Fruit fly (Drosophila melanogaster) whole organism, embryonic: Measurements from ENCODE around the gene GlnRS.

Experiments
- Blimp-1 ChIP-seq: fragments of 200-800 bp; sonication (Bioruptor generic); optimal IDR thresholded peaks from 3 replicates; lab custom pipeline; 2018; ENCODE audit warnings: missing biosample characterization, missing genetic modification characterization, mild to moderate bottlenecking, moderate library complexity, missing genetic modification reagents
- CG10147 ChIP-seq: fragments of 200-800 bp; sonication (Bioruptor generic); optimal IDR thresholded peaks from 2 replicates; lab custom pipeline; 2019; ENCODE audit warnings: missing biosample characterization, mild to moderate bottlenecking, missing genetic modification characterization, moderate library complexity
- CG10321 ChIP-seq: fragments of 200-800 bp; sonication (Bioruptor generic); IDR thresholded peaks from 2 replicates; pipeline ENCODE4 v1.3.6; 2022; ENCODE audit warnings: missing biosample characterization, missing genetic modification characterization
- CG11560 ChIP-seq: fragments of 200-800 bp; sonication (Bioruptor generic); IDR thresholded peaks from 3 replicates; pipeline ENCODE4 v1.3.6; 2022; ENCODE audit warnings: missing biosample characterization, missing genetic modification characterization
- CG12219 ChIP-seq: fragments of 200-800 bp; sonication (Bioruptor generic); optimal IDR thresholded peaks from 3 replicates; lab custom pipeline; 2018; ENCODE audit warnings: missing biosample characterization, mild to moderate bottlenecking, missing genetic modification characterization
- CG12391 ChIP-seq: fragments of 200-800 bp; sonication (Bioruptor generic); optimal IDR thresholded peaks from 3 replicates; lab custom pipeline; 2018; ENCODE audit warnings: missing biosample characterization, mild to moderate bottlenecking, missing genetic modification characterization, moderate library complexity
- CG13424 ChIP-seq: fragments of 200-800 bp; sonication (Bioruptor generic); optimal IDR thresholded peaks from 2 replicates; lab custom pipeline; 2019; ENCODE audit warnings: missing biosample characterization, mild to moderate bottlenecking, missing genetic modification characterization, moderate library complexity
- CG13624 ChIP-seq: fragments of 200-800 bp; sonication (Bioruptor generic); optimal IDR thresholded peaks from 2 replicates; lab custom pipeline; 2016; ENCODE audit warnings: missing biosample characterization, missing genetic modification characterization
- CG13894 ChIP-seq: fragments of 200-800 bp; sonication (Bioruptor generic); optimal IDR thresholded peaks from 3 replicates; lab custom pipeline; 2018; ENCODE audit warnings: missing biosample characterization, mild to moderate bottlenecking, missing genetic modification characterization, moderate library complexity
- CG14667 ChIP-seq: fragments of 200-800 bp; sonication (Bioruptor generic); IDR thresholded peaks from 2 replicates; pipeline ENCODE4 v1.3.6; 2022; ENCODE audit warnings: missing biosample characterization, missing genetic modification characterization
- CG15479 ChIP-seq: fragments of 200-800 bp; sonication (Bioruptor generic); optimal IDR thresholded peaks from 3 replicates; lab custom pipeline; 2019; ENCODE audit warnings: missing biosample characterization, mild to moderate bottlenecking, missing genetic modification characterization, moderate library complexity
- CG16813 ChIP-seq: fragments of 200-800 bp; sonication (Bioruptor generic); IDR thresholded peaks from 3 replicates; pipeline ENCODE4 v1.3.6; 2022; ENCODE audit warnings: missing biosample characterization, missing genetic modification characterization; ENCODE audit not compliant: partially characterized antibody
- CG17612 ChIP-seq: fragments of 200-800 bp; sonication (Bioruptor generic); IDR thresholded peaks from 2 replicates; pipeline ENCODE4 v1.3.6; 2022; ENCODE audit warnings: missing biosample characterization, missing genetic modification characterization
- CG18262 ChIP-seq: fragments of 200-800 bp; optimal IDR thresholded peaks from 3 replicates; lab custom pipeline; 2019; ENCODE audit warnings: missing biosample characterization, mild to moderate bottlenecking, missing genetic modification characterization, moderate library complexity
- CG2129 ChIP-seq: fragments of 200-800 bp; sonication (Bioruptor generic); IDR thresholded peaks from 2 replicates; pipeline ENCODE4 v1.3.6; 2022; ENCODE audit warnings: missing biosample characterization, missing genetic modification characterization; ENCODE audit not compliant: partially characterized antibody
- CG3726 ChIP-seq: fragments of 200-800 bp; sonication (Bioruptor generic); IDR thresholded peaks from 3 replicates; pipeline ENCODE4, ENCODE4 v1.3.6; 2022; ENCODE audit warnings: missing biosample characterization, missing genetic modification characterization
- CG8765 ChIP-seq: fragments of 200-800 bp; sonication (Bioruptor generic); IDR thresholded peaks from 2 replicates; pipeline ENCODE4 v1.3.6; 2022; ENCODE audit warnings: missing biosample characterization, missing genetic modification characterization
- CG8944 ChIP-seq: fragments of 200-800 bp; sonication (Bioruptor generic); optimal IDR thresholded peaks from 3 replicates; lab custom pipeline; 2016; ENCODE audit warnings: missing biosample characterization, missing genetic modification characterization
- CG9215 ChIP-seq: fragments of 200-800 bp; sonication (Bioruptor generic); IDR thresholded peaks from 2 replicates; pipeline ENCODE4 v1.3.6; 2022; ENCODE audit warnings: missing biosample characterization, missing genetic modification characterization
- CG9437 ChIP-seq: fragments of 200-800 bp; sonication (Bioruptor generic); optimal IDR thresholded peaks from 2 replicates; lab custom pipeline; 2018; ENCODE audit warnings: missing biosample characterization, mild to moderate bottlenecking, missing genetic modification characterization
- Deaf1 ChIP-seq: fragments of 200-800 bp; optimal IDR thresholded peaks from 3 replicates; lab custom pipeline; 2019; ENCODE audit warnings: missing biosample characterization, mild to moderate bottlenecking, missing genetic modification characterization, moderate library complexity
- Dip2 ChIP-seq: fragments of 200-800 bp; sonication (Bioruptor generic); IDR thresholded peaks from 2 replicates; pipeline ENCODE4 v1.3.6; 2022; ENCODE audit warnings: missing biosample characterization, missing genetic modification characterization
- Dll ChIP-seq: fragments of 200-800 bp; sonication (Bioruptor generic); IDR thresholded peaks from 4 replicates; pipeline ENCODE4 v1.3.6; 2022; ENCODE audit warnings: missing biosample characterization, missing genetic modification characterization; ENCODE audit not compliant: partially characterized antibody
- Dp ChIP-seq: fragments of 200-800 bp; sonication (Bioruptor generic); optimal IDR thresholded peaks from 2 replicates; lab custom pipeline; 2018; ENCODE audit warnings: missing biosample characterization, mild to moderate bottlenecking, missing genetic modification characterization, moderate library complexity
- HLH4C ChIP-seq: fragments of 200-800 bp; sonication (Bioruptor generic); IDR thresholded peaks from 3 replicates; pipeline ENCODE4 v1.3.6; 2022; ENCODE audit warnings: missing biosample characterization, missing genetic modification characterization; ENCODE audit not compliant: partially characterized antibody
- Hey ChIP-seq: fragments of 200-800 bp; sonication (Bioruptor generic); optimal IDR thresholded peaks from 3 replicates; lab custom pipeline; 2018; ENCODE audit warnings: missing biosample characterization, mild to moderate bottlenecking, missing genetic modification characterization
- Hmr ChIP-seq: fragments of 200-800 bp; sonication (Bioruptor generic); optimal IDR thresholded peaks from 3 replicates; lab custom pipeline; 2017; ENCODE audit warnings: mild to moderate bottlenecking, missing biosample characterization, missing genetic modification reagents, missing genetic modification characterization
- Hr39 ChIP-seq: fragments of >200 bp; optimal IDR thresholded peaks from 2 replicates; lab custom pipeline; 2017
- MBD-R2 ChIP-seq: fragments of 200-800 bp; sonication (Bioruptor generic); IDR thresholded peaks from 2 replicates; pipeline ENCODE4 v1.3.6; 2022; ENCODE audit warnings: missing biosample characterization, missing genetic modification characterization
- NC2α ChIP-seq: fragments of 200-800 bp; sonication (Bioruptor generic); optimal IDR thresholded peaks from 2 replicates; lab custom pipeline; 2016; ENCODE audit warnings: missing biosample characterization, missing genetic modification characterization
- Optix ChIP-seq: fragments of 200-800 bp; sonication (Bioruptor generic); IDR thresholded peaks from 3 replicates; pipeline ENCODE4 v1.3.6; 2022; ENCODE audit warnings: missing biosample characterization, missing genetic modification characterization
- Ravus ChIP-seq: fragments of 200-800 bp; sonication (Bioruptor generic); IDR thresholded peaks from 2 replicates; pipeline ENCODE4 v1.3.6; 2022; ENCODE audit warnings: missing biosample characterization, missing genetic modification characterization
- Rfx ChIP-seq: fragments of 200-800 bp; sonication (Bioruptor generic); IDR thresholded peaks from 2 replicates; pipeline ENCODE4 v1.3.6; 2022; ENCODE audit warnings: missing biosample characterization, missing genetic modification characterization
- Side ChIP-seq: fragments of 200-800 bp; sonication (Bioruptor generic); optimal IDR thresholded peaks from 2 replicates; lab custom pipeline; 2016; ENCODE audit warnings: missing biosample characterization, missing genetic modification characterization
- ab ChIP-seq: fragments of 200-800 bp; sonication (Bioruptor generic); optimal IDR thresholded peaks from 2 replicates; lab custom pipeline; 2016; ENCODE audit warnings: missing biosample characterization, missing genetic modification characterization
- bab2 ChIP-seq: fragments of 200-800 bp; sonication (Bioruptor generic); optimal IDR thresholded peaks from 2 replicates; lab custom pipeline; 2016; ENCODE audit warnings: missing biosample characterization, missing genetic modification characterization
- bsh ChIP-seq, 2 experiments: fragments of 200-800 bp; sonication (Bioruptor generic); optimal IDR thresholded peaks; 2 replicates each; lab custom pipeline; 2017 to 2018; ENCODE audit warnings: mild to moderate bottlenecking in 2 of 2, missing biosample characterization in 2 of 2, missing genetic modification characterization in 2 of 2, moderate library complexity in 1 of 2
- caup ChIP-seq: fragments of 200-800 bp; sonication (Bioruptor generic); optimal IDR thresholded peaks from 3 replicates; lab custom pipeline; 2017; ENCODE audit warnings: missing biosample characterization, mild to moderate bottlenecking, missing genetic modification characterization, moderate library complexity; ENCODE audit not compliant: severe bottlenecking
- fd96Cb ChIP-seq: fragments of 200-800 bp; sonication (Bioruptor generic); optimal IDR thresholded peaks from 2 replicates; lab custom pipeline; 2018; ENCODE audit warnings: missing biosample characterization, mild to moderate bottlenecking, missing genetic modification characterization, moderate library complexity
- gce ChIP-seq: fragments of 200-800 bp; sonication (Bioruptor generic); IDR thresholded peaks from 3 replicates; pipeline ENCODE4 v1.3.6; 2022; ENCODE audit warnings: missing biosample characterization, missing genetic modification characterization
- hbn ChIP-seq: fragments of 200-800 bp; sonication (Bioruptor generic); IDR thresholded peaks from 2 replicates; pipeline ENCODE4 v1.3.6; 2022; ENCODE audit warnings: missing biosample characterization, missing genetic modification characterization; ENCODE audit not compliant: partially characterized antibody
- jumu ChIP-seq: fragments of 200-800 bp; sonication (Bioruptor generic); optimal IDR thresholded peaks from 3 replicates; lab custom pipeline; 2016; ENCODE audit warnings: missing biosample characterization, missing genetic modification characterization
- knrl ChIP-seq: fragments of 200-800 bp; sonication (Bioruptor generic); IDR thresholded peaks from 3 replicates; pipeline ENCODE4 v1.3.6; 2022; ENCODE audit warnings: missing biosample characterization, missing genetic modification characterization; ENCODE audit not compliant: partially characterized antibody
- nerfin-1 ChIP-seq: fragments of 200-800 bp; sonication (Bioruptor generic); optimal IDR thresholded peaks from 3 replicates; lab custom pipeline; 2019; ENCODE audit warnings: missing biosample characterization, mild to moderate bottlenecking, missing genetic modification characterization, moderate library complexity
- pho ChIP-seq: fragments of 200-800 bp; sonication (Bioruptor generic); optimal IDR thresholded peaks from 2 replicates; lab custom pipeline; 2016; ENCODE audit warnings: missing biosample characterization, missing genetic modification characterization
- run ChIP-seq: fragments of 200-800 bp; sonication (Bioruptor generic); optimal IDR thresholded peaks from 3 replicates; lab custom pipeline; 2018; ENCODE audit warnings: missing biosample characterization, mild to moderate bottlenecking, missing genetic modification characterization
- stc ChIP-seq: fragments of 200-800 bp; sonication (Bioruptor generic); IDR thresholded peaks from 2 replicates; pipeline ENCODE4 v1.3.6; 2022; ENCODE audit warnings: missing biosample characterization, missing genetic modification characterization
- tx ChIP-seq: fragments of 200-800 bp; sonication (Bioruptor generic); optimal IDR thresholded peaks from 2 replicates; lab custom pipeline; 2016; ENCODE audit warnings: missing biosample characterization, missing genetic modification characterization
- zen2 ChIP-seq: fragments of 200-800 bp; sonication (Bioruptor generic); IDR thresholded peaks from 3 replicates; pipeline ENCODE4 v1.3.6; 2022; ENCODE audit warnings: missing biosample characterization, missing genetic modification characterization; ENCODE audit not compliant: partially characterized antibody

The GlnRS gene

dm6 chr3R:25249145-25250141 lies 16.1 kb downstream of the GlnRS start, which contains the start of gene Nup358 (continued):
- no peak for TF ChIP-seq CG10147 (GFP tag; lab: Kevin White, UChicago)
- peak; percentile 70 for TF ChIP-seq CG15479 (GFP tag; lab: Kevin White, UChicago)
- TF ChIP-seq Dp (GFP tag; lab: Kevin White, UChicago), result peak; percentile 51
- TF ChIP-seq CG13894 (tag; lab: Kevin White, UChicago), result no peak
- TF ChIP-seq CG18262 (tag; lab: Kevin White, UChicago), result peak; percentile 25
- TF ChIP-seq HLH4C, result peak; percentile 99
- peak; percentile 98 for TF ChIP-seq CG16813 (GFP tag; lab: Robert Waterston, UW)
- TF ChIP-seq NC2α (GFP tag; lab: Kevin White, UChicago), result no peak
- TF ChIP-seq Hr39 (lab: Kevin White, UChicago), result no peak
- TF ChIP-seq pho (GFP tag; lab: Kevin White, UChicago), result peak; percentile 5
- TF ChIP-seq hbn, result peak; percentile 97
- TF ChIP-seq CG11560 (tag; lab: Robert Waterston, UW), result no peak
- no peak for TF ChIP-seq jumu (GFP tag; lab: Kevin White, UChicago)
- no peak for TF ChIP-seq ab (GFP tag; lab: Kevin White, UChicago)
- TF ChIP-seq Hmr, result no peak
- TF ChIP-seq Hey, result no peak
- no peak for TF ChIP-seq CG8765 (GFP tag; lab: Robert Waterston, UW)
- TF ChIP-seq CG14667 (GFP tag; lab: Robert Waterston, UW), result no peak
- no peak for TF ChIP-seq Dip2 (GFP tag; lab: Robert Waterston, UW)
- peak; percentile 98 for TF ChIP-seq knrl (GFP tag; lab: Robert Waterston, UW)
- TF ChIP-seq MBD-R2 (GFP tag; lab: Robert Waterston, UW), result peak; percentile 40
- no peak for TF ChIP-seq Ravus (GFP tag; lab: Robert Waterston, UW)
- peak; percentile 60 for TF ChIP-seq Rfx (GFP tag; lab: Robert Waterston, UW)
- peak; percentile 55 for TF ChIP-seq CG12391 (tag; lab: Kevin White, UChicago)
- TF ChIP-seq zen2 (GFP tag; lab: Robert Waterston, UW), result peak; percentile 98
- peak; percentile 96 for TF ChIP-seq CG2129 (GFP tag; lab: Robert Waterston, UW)
- TF ChIP-seq fd96Cb (tag; lab: Kevin White, UChicago), result no peak
- TF ChIP-seq bab2 (GFP tag; lab: Kevin White, UChicago), result no peak
- TF ChIP-seq Deaf1, result no peak
- TF ChIP-seq CG17612 (GFP tag; lab: Robert Waterston, UW), result no peak
- no peak for TF ChIP-seq stc
- no peak for TF ChIP-seq CG13624
- TF ChIP-seq Dll, result peak; percentile 96

dm6 chr3R:25247379-25247869 lies 18.1 kb downstream of the GlnRS start, which contains the start of the genes RpS27 and Nup37:
Gene RpS27, minus strand, starts transcription at chr3R:25247514.
Gene Nup37, plus strand, starts transcription at chr3R:25247658.
- TF ChIP-seq gce (GFP tag; lab: Robert Waterston, UW), result peak; percentile 98
- TF ChIP-seq Blimp-1, result peak; percentile 86
- TF ChIP-seq CG13424, result peak; percentile 88
- peak; percentile 84 for TF ChIP-seq CG10321 (GFP tag; lab: Robert Waterston, UW)
- peak; percentile 90 for TF ChIP-seq run
- peak; percentile 99 for TF ChIP-seq Side (GFP tag; lab: Kevin White, UChicago)
- TF ChIP-seq CG12219 (GFP tag; lab: Kevin White, UChicago), result peak; percentile 95
- peak; percentile 97 for TF ChIP-seq tx (GFP tag; lab: Kevin White, UChicago)
- peak; percentile 98 for TF ChIP-seq CG8944 (GFP tag; lab: Kevin White, UChicago)
- peak; percentile 96 for TF ChIP-seq Optix (GFP tag; lab: Robert Waterston, UW)
- peak; percentile 91 for TF ChIP-seq CG9215 (GFP tag; lab: Robert Waterston, UW)
- TF ChIP-seq CG3726 (GFP tag; lab: Robert Waterston, UW), result peak; percentile 95
- peak; percentile 94 for TF ChIP-seq CG9437 (GFP tag; lab: Kevin White, UChicago)
- TF ChIP-seq nerfin-1, result peak; percentile 94
- peak; percentile 75 for TF ChIP-seq CG15479 (GFP tag; lab: Kevin White, UChicago)
- peak; percentile 100 for TF ChIP-seq caup (GFP tag; lab: Kevin White, UChicago)
- TF ChIP-seq bsh (GFP tag; optimal IDR thresholded peaks at IDR 0.05; lab: Kevin White, UChicago), result peak; percentile 50 to 93
